Fruit fly (Drosophila melanogaster) whole organism, wandering third instar larva: ENCODE data around the gene Ant2.

Experiments
- Abd-B ChIP-seq: fragments of >200 bp; optimal IDR thresholded peaks from 2 replicates; lab custom pipeline; 2017; ENCODE audit warnings: missing biosample characterization, missing genetic modification characterization
- HLH106 ChIP-seq: fragments of 200-800 bp; optimal IDR thresholded peaks from 3 replicates; lab custom pipeline; 2019; ENCODE audit warnings: missing biosample characterization, mild to moderate bottlenecking, missing genetic modification characterization, moderate library complexity
- Hnf4 ChIP-seq: fragments of 200-800 bp; sonication (Bioruptor generic); optimal IDR thresholded peaks from 2 replicates; lab custom pipeline; 2016; ENCODE audit warnings: missing biosample characterization, mild to moderate bottlenecking, missing genetic modification characterization
- Myc ChIP-seq: fragments of >200 bp; optimal IDR thresholded peaks from 2 replicates; lab custom pipeline; 2017
- br ChIP-seq: fragments of 200-800 bp; sonication (Bioruptor generic); optimal IDR thresholded peaks from 2 replicates; lab custom pipeline; 2016; ENCODE audit warnings: missing biosample characterization, missing genetic modification characterization
- dmrt93B ChIP-seq: fragments of 200-800 bp; sonication (Bioruptor generic); optimal IDR thresholded peaks from 2 replicates; lab custom pipeline; 2018; ENCODE audit warnings: missing biosample characterization, mild to moderate bottlenecking, missing genetic modification characterization
- ey ChIP-seq: fragments of 200-800 bp; sonication (Bioruptor generic); optimal IDR thresholded peaks from 2 replicates; lab custom pipeline; 2016; ENCODE audit warnings: missing biosample characterization, missing genetic modification characterization
- fru ChIP-seq: fragments of 200-800 bp; sonication (Bioruptor generic); optimal IDR thresholded peaks from 3 replicates; lab custom pipeline; 2016; ENCODE audit warnings: missing biosample characterization, mild to moderate bottlenecking, missing genetic modification characterization
- h ChIP-seq: fragments of 200-800 bp; sonication (Bioruptor generic); optimal IDR thresholded peaks from 3 replicates; lab custom pipeline; 2016; ENCODE audit warnings: missing biosample characterization, mild to moderate bottlenecking, missing genetic modification characterization

DNA sequence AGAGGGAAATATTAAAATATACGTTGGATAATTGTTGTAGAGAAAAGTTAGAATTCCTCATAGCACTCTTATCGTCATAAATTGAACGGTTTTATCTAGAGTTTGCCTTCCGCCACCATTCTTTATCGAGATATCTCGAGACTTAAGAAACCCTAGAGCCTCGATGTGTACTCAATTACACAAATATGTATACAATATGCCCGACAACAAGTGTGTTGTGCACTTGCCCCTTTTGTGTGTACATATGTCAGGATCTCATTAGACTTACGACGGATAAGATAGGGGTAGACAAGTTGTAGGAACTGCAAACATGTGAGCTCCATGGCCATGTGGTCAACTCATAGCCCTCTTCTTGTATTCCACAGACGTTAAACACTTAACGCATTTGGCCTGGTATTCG is 13.1 kb downstream of the Ant2 start:
- TF ChIP-seq Hnf4 (GFP tag; lab: Kevin White, UChicago) (no peak), br (GFP tag; lab: Kevin White, UChicago) (no peak), ey (GFP tag; lab: Kevin White, UChicago) (no peak), HLH106 (tag; lab: Kevin White, UChicago) (no peak), Abd-B (no peak), dmrt93B (GFP tag; lab: Kevin White, UChicago) (no peak), h (GFP tag; lab: Kevin White, UChicago) (no peak), fru (GFP tag; lab: Kevin White, UChicago) (no peak), Myc (no peak)
